Fruit fly (Drosophila melanogaster) whole organism, embryonic: ENCODE data around the gene CG32087.
A peak's percentile ranks its signal among the peaks of the same experiment; 100 is the strongest.

Experiments
- Aef1 ChIP-seq: fragments of 200-800 bp; sonication (Bioruptor generic); IDR thresholded peaks from 3 replicates; pipeline ENCODE4 v1.3.6; 2022; ENCODE audit warnings: missing biosample characterization, missing genetic modification characterization
- CG10321 ChIP-seq: fragments of 200-800 bp; sonication (Bioruptor generic); IDR thresholded peaks from 2 replicates; pipeline ENCODE4 v1.3.6; 2022; ENCODE audit warnings: missing biosample characterization, missing genetic modification characterization
- CG10543 ChIP-seq: fragments of 200-800 bp; sonication (Bioruptor generic); optimal IDR thresholded peaks from 3 replicates; lab custom pipeline; 2017; ENCODE audit warnings: missing biosample characterization, mild to moderate bottlenecking, missing genetic modification characterization, moderate library complexity
- CG10565 ChIP-seq: fragments of 200-800 bp; sonication (Bioruptor generic); optimal IDR thresholded peaks from 3 replicates; lab custom pipeline; 2016; ENCODE audit warnings: missing biosample characterization, mild to moderate bottlenecking, missing genetic modification characterization
- CG12219 ChIP-seq: fragments of 200-800 bp; sonication (Bioruptor generic); optimal IDR thresholded peaks from 3 replicates; lab custom pipeline; 2018; ENCODE audit warnings: missing biosample characterization, mild to moderate bottlenecking, missing genetic modification characterization
- CG14667 ChIP-seq: fragments of 200-800 bp; sonication (Bioruptor generic); IDR thresholded peaks from 2 replicates; pipeline ENCODE4 v1.3.6; 2022; ENCODE audit warnings: missing biosample characterization, missing genetic modification characterization
- CG14860 ChIP-seq: fragments of 200-800 bp; sonication (Bioruptor generic); IDR thresholded peaks from 3 replicates; pipeline ENCODE4 v1.3.6; 2022; ENCODE audit warnings: missing biosample characterization, missing genetic modification characterization; ENCODE audit not compliant: partially characterized antibody
- CG15601 ChIP-seq: fragments of 200-800 bp; sonication (Bioruptor generic); optimal IDR thresholded peaks from 3 replicates; lab custom pipeline; 2019; ENCODE audit warnings: missing biosample characterization, mild to moderate bottlenecking, missing genetic modification characterization, moderate library complexity
- CG16813 ChIP-seq: fragments of 200-800 bp; sonication (Bioruptor generic); IDR thresholded peaks from 3 replicates; pipeline ENCODE4 v1.3.6; 2022; ENCODE audit warnings: missing biosample characterization, missing genetic modification characterization; ENCODE audit not compliant: partially characterized antibody
- CG17359 ChIP-seq: fragments of 200-800 bp; sonication (Bioruptor generic); optimal IDR thresholded peaks from 3 replicates; lab custom pipeline; 2018; ENCODE audit warnings: missing biosample characterization, mild to moderate bottlenecking, missing genetic modification characterization, moderate library complexity
- CG31441 ChIP-seq: fragments of 200-800 bp; sonication (Bioruptor generic); IDR thresholded peaks from 2 replicates; pipeline ENCODE4 v1.3.6; 2022; ENCODE audit warnings: missing biosample characterization, missing genetic modification characterization
- CG33213 ChIP-seq: fragments of 200-800 bp; sonication (Bioruptor generic); optimal IDR thresholded peaks from 3 replicates; lab custom pipeline; 2016; ENCODE audit warnings: missing biosample characterization, missing genetic modification characterization
- CG4424 ChIP-seq: fragments of 200-800 bp; sonication (Bioruptor generic); optimal IDR thresholded peaks from 3 replicates; lab custom pipeline; 2016; ENCODE audit warnings: missing biosample characterization, missing genetic modification characterization
- CG4707 ChIP-seq: fragments of 200-800 bp; sonication (Bioruptor generic); optimal IDR thresholded peaks from 2 replicates; lab custom pipeline; 2018; ENCODE audit warnings: missing biosample characterization, mild to moderate bottlenecking, missing genetic modification characterization, moderate library complexity
- CG6689 ChIP-seq: fragments of 200-800 bp; sonication (Bioruptor generic); IDR thresholded peaks from 2 replicates; pipeline ENCODE4 v1.3.6; 2022; ENCODE audit warnings: missing biosample characterization, missing genetic modification characterization
- CG7357 ChIP-seq: fragments of 200-800 bp; sonication (Bioruptor generic); IDR thresholded peaks from 3 replicates; pipeline ENCODE4 v1.3.6; 2022; ENCODE audit warnings: missing biosample characterization, missing genetic modification characterization
- CG7963 ChIP-seq: fragments of 200-800 bp; sonication (Bioruptor generic); IDR thresholded peaks from 3 replicates; pipeline ENCODE4 v1.3.6; 2022; ENCODE audit warnings: missing biosample characterization, missing genetic modification characterization; ENCODE audit not compliant: partially characterized antibody
- CG8089 ChIP-seq: fragments of 200-800 bp; sonication (Bioruptor generic); optimal IDR thresholded peaks from 3 replicates; lab custom pipeline; 2016; ENCODE audit warnings: missing biosample characterization, missing genetic modification characterization
- CG9932 ChIP-seq: fragments of 200-800 bp; sonication (Bioruptor generic); IDR thresholded peaks from 2 replicates; pipeline ENCODE4 v1.3.6; 2022; ENCODE audit warnings: missing biosample characterization, missing genetic modification characterization
- D19A ChIP-seq: fragments of 200-800 bp; optimal IDR thresholded peaks from 3 replicates; lab custom pipeline; 2019; ENCODE audit warnings: missing biosample characterization, mild to moderate bottlenecking, missing genetic modification characterization, moderate library complexity
- Dip2 ChIP-seq: fragments of 200-800 bp; sonication (Bioruptor generic); IDR thresholded peaks from 2 replicates; pipeline ENCODE4 v1.3.6; 2022; ENCODE audit warnings: missing biosample characterization, missing genetic modification characterization
- Ets65A ChIP-seq: fragments of 200-800 bp; sonication (Bioruptor generic); peaks from one replicate; lab custom pipeline; 2016; ENCODE audit warnings: missing biosample characterization, missing genetic modification characterization
- HLH3B ChIP-seq: fragments of 200-800 bp; sonication (Bioruptor generic); IDR thresholded peaks from 2 replicates; pipeline ENCODE4 v1.3.6; 2022; ENCODE audit warnings: missing biosample characterization, missing genetic modification characterization
- HmgZ ChIP-seq: fragments of 200-800 bp; sonication (Bioruptor generic); optimal IDR thresholded peaks from 2 replicates; lab custom pipeline; 2018; ENCODE audit warnings: missing biosample characterization, mild to moderate bottlenecking, missing genetic modification characterization
- Hr39 ChIP-seq: fragments of >200 bp; optimal IDR thresholded peaks from 2 replicates; lab custom pipeline; 2017
- Hsf ChIP-seq: fragments of 200-800 bp; sonication (Bioruptor generic); optimal IDR thresholded peaks from 3 replicates; lab custom pipeline; 2016; ENCODE audit warnings: missing biosample characterization, missing genetic modification characterization
- Kr ChIP-seq: fragments of 200-800 bp; sonication (Bioruptor generic); optimal IDR thresholded peaks from 2 replicates; lab custom pipeline; 2017; ENCODE audit warnings: missing biosample characterization, mild to moderate bottlenecking, missing genetic modification characterization
- Nf-YC ChIP-seq: fragments of 200-800 bp; optimal IDR thresholded peaks from 3 replicates; lab custom pipeline; 2019; ENCODE audit warnings: missing biosample characterization, mild to moderate bottlenecking, missing genetic modification characterization, moderate library complexity
- Oli ChIP-seq: fragments of 200-800 bp; sonication (Bioruptor generic); optimal IDR thresholded peaks from 2 replicates; lab custom pipeline; 2018; ENCODE audit warnings: missing biosample characterization, mild to moderate bottlenecking, missing genetic modification characterization, moderate library complexity
- Ravus ChIP-seq: fragments of 200-800 bp; sonication (Bioruptor generic); IDR thresholded peaks from 2 replicates; pipeline ENCODE4 v1.3.6; 2022; ENCODE audit warnings: missing biosample characterization, missing genetic modification characterization
- Sry-β ChIP-seq: fragments of 200-800 bp; sonication (Bioruptor generic); optimal IDR thresholded peaks from 2 replicates; lab custom pipeline; 2018; ENCODE audit warnings: missing biosample characterization, mild to moderate bottlenecking, missing genetic modification characterization, moderate library complexity
- al ChIP-seq: fragments of 200-800 bp; sonication (Bioruptor generic); IDR thresholded peaks from 2 replicates; pipeline ENCODE4 v1.3.6; 2022; ENCODE audit warnings: missing biosample characterization, missing genetic modification characterization
- crol ChIP-seq: fragments of 200-800 bp; sonication (Bioruptor generic); IDR thresholded peaks from 2 replicates; pipeline ENCODE4 v1.3.6; 2022; ENCODE audit warnings: missing biosample characterization, missing genetic modification characterization
- da ChIP-seq: fragments of 200-800 bp; sonication (Bioruptor generic); optimal IDR thresholded peaks from 2 replicates; lab custom pipeline; 2016; ENCODE audit warnings: missing biosample characterization, missing genetic modification characterization
- danr ChIP-seq: fragments of 200-800 bp; sonication (Bioruptor generic); IDR thresholded peaks from 2 replicates; pipeline ENCODE4 v1.3.6; 2022; ENCODE audit warnings: missing biosample characterization, missing genetic modification characterization
- emc ChIP-seq: fragments of 200-800 bp; sonication (Bioruptor generic); optimal IDR thresholded peaks from 2 replicates; lab custom pipeline; 2016; ENCODE audit warnings: missing biosample characterization, missing genetic modification characterization
- esg ChIP-seq: fragments of 200-800 bp; sonication (Bioruptor generic); conservative IDR thresholded peaks from 2 replicates; pipeline ENCODE4 v1.3.6; 2022; ENCODE audit warnings: missing biosample characterization, missing genetic modification characterization
- ewg ChIP-seq: fragments of 200-800 bp; sonication (Bioruptor generic); optimal IDR thresholded peaks from 3 replicates; lab custom pipeline; 2017; ENCODE audit warnings: mild to moderate bottlenecking, missing biosample characterization, missing genetic modification reagents, missing genetic modification characterization
- ham ChIP-seq: fragments of 200-800 bp; sonication (Bioruptor generic); IDR thresholded peaks from 2 replicates; pipeline ENCODE4 v1.3.6; 2022; ENCODE audit warnings: missing biosample characterization, missing genetic modification characterization
- hb ChIP-seq: fragments of 200-800 bp; sonication (Bioruptor generic); IDR thresholded peaks from 3 replicates; pipeline ENCODE4 v1.3.6; 2022; ENCODE audit warnings: missing biosample characterization, missing genetic modification characterization; ENCODE audit not compliant: partially characterized antibody
- kni ChIP-seq: fragments of 200-800 bp; sonication (Bioruptor generic); optimal IDR thresholded peaks from 3 replicates; lab custom pipeline; 2017; ENCODE audit warnings: mild to moderate bottlenecking, missing biosample characterization, missing genetic modification reagents, missing genetic modification characterization
- nerfin-1 ChIP-seq: fragments of 200-800 bp; sonication (Bioruptor generic); optimal IDR thresholded peaks from 3 replicates; lab custom pipeline; 2019; ENCODE audit warnings: missing biosample characterization, mild to moderate bottlenecking, missing genetic modification characterization, moderate library complexity
- p53 ChIP-seq: fragments of 200-800 bp; sonication (Bioruptor generic); optimal IDR thresholded peaks from 2 replicates; lab custom pipeline; 2016; ENCODE audit warnings: missing biosample characterization, missing genetic modification characterization
- pb ChIP-seq: fragments of 200-800 bp; sonication (Bioruptor generic); optimal IDR thresholded peaks from 3 replicates; lab custom pipeline; 2016; ENCODE audit warnings: missing biosample characterization, missing genetic modification characterization
- phol ChIP-seq: fragments of 200-800 bp; sonication (Bioruptor generic); optimal IDR thresholded peaks from 3 replicates; lab custom pipeline; 2018; ENCODE audit warnings: missing biosample characterization, mild to moderate bottlenecking, missing genetic modification characterization, moderate library complexity
- pzg ChIP-seq: fragments of 200-800 bp; sonication (Bioruptor generic); optimal IDR thresholded peaks from 3 replicates; lab custom pipeline; 2018; ENCODE audit warnings: missing biosample characterization, mild to moderate bottlenecking, missing genetic modification characterization, moderate library complexity
- rib ChIP-seq: fragments of 200-800 bp; sonication (Bioruptor generic); IDR thresholded peaks from 2 replicates; pipeline ENCODE4 v1.3.6; 2022; ENCODE audit warnings: missing biosample characterization, missing genetic modification characterization
- seq ChIP-seq: fragments of 200-800 bp; sonication (Bioruptor generic); IDR thresholded peaks from 2 replicates; pipeline ENCODE4 v1.3.6; 2022; ENCODE audit warnings: missing biosample characterization, missing genetic modification characterization
- slbo ChIP-seq: fragments of 200-800 bp; sonication (Bioruptor generic); IDR thresholded peaks from 2 replicates; pipeline ENCODE4 v1.3.6; 2022; ENCODE audit warnings: missing biosample characterization, missing genetic modification characterization
- slp2 ChIP-seq: fragments of 200-800 bp; sonication (Bioruptor generic); optimal IDR thresholded peaks from 2 replicates; lab custom pipeline; 2016; ENCODE audit warnings: missing biosample characterization, missing genetic modification characterization
- toy ChIP-seq: fragments of 200-800 bp; sonication (Bioruptor generic); IDR thresholded peaks from 2 replicates; pipeline ENCODE4 v1.3.6; 2022; ENCODE audit warnings: missing biosample characterization, missing genetic modification characterization
- wdn ChIP-seq: fragments of 200-800 bp; sonication (Bioruptor generic); IDR thresholded peaks from 2 replicates; pipeline ENCODE4 v1.3.6; 2022; ENCODE audit warnings: missing biosample characterization, missing genetic modification characterization
- zen ChIP-seq: fragments of 200-800 bp; sonication (Bioruptor generic); optimal IDR thresholded peaks from 3 replicates; lab custom pipeline; 2018; ENCODE audit warnings: missing biosample characterization, mild to moderate bottlenecking, missing genetic modification characterization, moderate library complexity

The CG32087 gene

DNA sequence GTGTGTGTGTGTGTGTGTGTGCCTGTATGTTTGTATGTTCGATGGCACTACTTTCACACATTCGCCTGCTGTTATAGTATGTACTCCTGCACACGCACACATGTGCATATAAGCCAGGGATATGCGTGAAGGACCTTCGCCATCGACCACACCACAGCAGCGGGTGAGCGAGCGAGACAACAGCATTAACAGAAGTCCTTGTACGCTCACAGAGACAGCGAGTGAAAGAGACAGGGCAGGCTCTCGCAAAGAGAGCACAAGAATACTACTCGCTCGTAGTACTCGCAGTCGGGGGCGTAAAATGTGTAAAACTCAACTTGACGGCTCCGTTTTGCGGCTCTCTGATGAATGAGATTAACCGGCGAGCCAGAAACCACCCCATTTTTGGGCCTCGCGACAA is 33.0 kb downstream of the CG32087 start (continued):
- TF ChIP-seq Nf-YC (tag; lab: Kevin White, UChicago) = peak; percentile 5
- TF ChIP-seq Ets65A (GFP tag; lab: Kevin White, UChicago) = peak; percentile 54
- TF ChIP-seq CG10565 (GFP tag; lab: Kevin White, UChicago) = no peak
- no peak for TF ChIP-seq CG31441 (GFP tag; lab: Robert Waterston, UW)
- TF ChIP-seq toy = no peak
- TF ChIP-seq pb (GFP tag; lab: Kevin White, UChicago) = no peak
- no peak for TF ChIP-seq Oli
- no peak for TF ChIP-seq CG7963 (GFP tag; lab: Robert Waterston, UW)
- TF ChIP-seq CG12219 (GFP tag; lab: Kevin White, UChicago) = no peak
- no peak for TF ChIP-seq slp2
- no peak for TF ChIP-seq da (GFP tag; lab: Kevin White, UChicago)
- TF ChIP-seq CG10321 = peak; percentile 51; the same call in 1 of the 2 replicates
- no peak for TF ChIP-seq CG4424 (GFP tag; lab: Kevin White, UChicago)
- no peak for TF ChIP-seq Ravus
- peak; percentile 8 for TF ChIP-seq zen (tag; lab: Kevin White, UChicago)
- TF ChIP-seq Hr39 = no peak
- no peak for TF ChIP-seq CG14667
- peak; percentile 41 for TF ChIP-seq nerfin-1 (tag; lab: Kevin White, UChicago)
- no peak for TF ChIP-seq kni (GFP tag; lab: Kevin White, UChicago)
- TF ChIP-seq CG16813 (GFP tag; lab: Robert Waterston, UW) = no peak
- no peak for TF ChIP-seq HLH3B (GFP tag; lab: Robert Waterston, UW)
- no peak for TF ChIP-seq HmgZ (tag; lab: Kevin White, UChicago)
- TF ChIP-seq al = no peak
- no peak for TF ChIP-seq Hsf
- no peak for TF ChIP-seq CG33213 (GFP tag; lab: Kevin White, UChicago)
- TF ChIP-seq CG10543 = no peak
- TF ChIP-seq CG9932 (GFP tag; lab: Robert Waterston, UW) = no peak
- TF ChIP-seq crol = peak; percentile 44; the same call in 1 of the 2 replicates
- no peak for TF ChIP-seq esg (GFP tag; lab: Robert Waterston, UW)
- TF ChIP-seq CG17359 (tag; lab: Kevin White, UChicago) = no peak
- no peak for TF ChIP-seq pzg (GFP tag; lab: Kevin White, UChicago)
- no peak for TF ChIP-seq CG14860 (GFP tag; lab: Robert Waterston, UW)
- no peak for TF ChIP-seq CG15601 (tag; lab: Kevin White, UChicago)
- no peak for TF ChIP-seq Dip2 (GFP tag; lab: Robert Waterston, UW)
- TF ChIP-seq Kr (GFP tag; lab: Kevin White, UChicago) = peak; percentile 32
- TF ChIP-seq p53 (GFP tag; lab: Kevin White, UChicago) = no peak
- peak; percentile 77 for TF ChIP-seq seq
- no peak for TF ChIP-seq rib
- no peak for TF ChIP-seq CG7357
- no peak for TF ChIP-seq ewg (GFP tag; lab: Kevin White, UChicago)
- TF ChIP-seq wdn (GFP tag; lab: Robert Waterston, UW) = no peak
- no peak for TF ChIP-seq emc (GFP tag; lab: Kevin White, UChicago)
- no peak for TF ChIP-seq slbo (GFP tag; lab: Robert Waterston, UW)
- no peak for TF ChIP-seq ham (GFP tag; lab: Robert Waterston, UW)
- TF ChIP-seq Aef1 (GFP tag; lab: Robert Waterston, UW) = no peak
- no peak for TF ChIP-seq hb
- TF ChIP-seq phol = no peak
- TF ChIP-seq CG6689 (GFP tag; lab: Robert Waterston, UW) = no peak
- TF ChIP-seq D19A (tag; lab: Kevin White, UChicago) = no peak
- TF ChIP-seq Sry-β (GFP tag; lab: Kevin White, UChicago) = no peak
- TF ChIP-seq CG8089 (GFP tag; lab: Kevin White, UChicago) = no peak
- no peak for TF ChIP-seq danr (GFP tag; lab: Robert Waterston, UW)
- no peak for TF ChIP-seq CG4707 (GFP tag; lab: Kevin White, UChicago)
